Fruit fly (Drosophila melanogaster) whole organism, embryonic: ENCODE results near the gene CG7367.

Experiments used
- Blimp-1 ChIP-seq: fragments of 200-800 bp; sonication (Bioruptor generic); optimal IDR thresholded peaks from 3 replicates; lab custom pipeline; 2018; ENCODE audit warnings: missing biosample characterization, missing genetic modification characterization, mild to moderate bottlenecking, moderate library complexity, missing genetic modification reagents
- CG10274 ChIP-seq: fragments of 200-800 bp; sonication (Bioruptor generic); optimal IDR thresholded peaks from 3 replicates; lab custom pipeline; 2017; ENCODE audit warnings: missing biosample characterization, mild to moderate bottlenecking, missing genetic modification characterization
- CG10431 ChIP-seq: fragments of 200-800 bp; sonication (Bioruptor generic); optimal IDR thresholded peaks from 3 replicates; lab custom pipeline; 2018; ENCODE audit warnings: missing biosample characterization, mild to moderate bottlenecking, missing genetic modification characterization
- CG11504 ChIP-seq: fragments of 200-800 bp; sonication (Bioruptor generic); optimal IDR thresholded peaks from 3 replicates; lab custom pipeline; 2019; ENCODE audit warnings: missing biosample characterization, mild to moderate bottlenecking, missing genetic modification characterization, moderate library complexity
- CG12299 ChIP-seq: fragments of 200-800 bp; sonication (Bioruptor generic); optimal IDR thresholded peaks from 2 replicates; lab custom pipeline; 2018; ENCODE audit warnings: missing biosample characterization, mild to moderate bottlenecking, missing genetic modification characterization
- CG13287 ChIP-seq: fragments of 200-800 bp; sonication (Bioruptor generic); IDR thresholded peaks from 2 replicates; pipeline ENCODE4 v1.3.6; 2022; ENCODE audit warnings: missing biosample characterization, missing genetic modification characterization; ENCODE audit not compliant: partially characterized antibody
- CG14050 ChIP-seq: fragments of 200-800 bp; sonication (Bioruptor generic); IDR thresholded peaks from 3 replicates; pipeline ENCODE4 v1.3.6; 2022; ENCODE audit warnings: missing biosample characterization, missing genetic modification characterization
- CG15601 ChIP-seq: fragments of 200-800 bp; sonication (Bioruptor generic); optimal IDR thresholded peaks from 3 replicates; lab custom pipeline; 2019; ENCODE audit warnings: missing biosample characterization, mild to moderate bottlenecking, missing genetic modification characterization, moderate library complexity
- CG18764 ChIP-seq: fragments of 200-800 bp; sonication (Bioruptor generic); optimal IDR thresholded peaks from 3 replicates; lab custom pipeline; 2016; ENCODE audit warnings: missing biosample characterization, missing genetic modification characterization
- CG34224 ChIP-seq: fragments of 200-800 bp; sonication (Bioruptor generic); IDR thresholded peaks from 3 replicates; pipeline ENCODE4 v1.3.6; 2022; ENCODE audit warnings: missing biosample characterization, missing genetic modification characterization; ENCODE audit not compliant: partially characterized antibody
- CG42726 ChIP-seq: fragments of 200-800 bp; sonication (Bioruptor generic); IDR thresholded peaks from 2 replicates; pipeline ENCODE4 v1.3.6; 2022; ENCODE audit warnings: missing biosample characterization, missing genetic modification characterization; ENCODE audit not compliant: partially characterized antibody
- CG9727 ChIP-seq: fragments of 200-800 bp; sonication (Bioruptor generic); optimal IDR thresholded peaks from 3 replicates; lab custom pipeline; 2017; ENCODE audit warnings: missing biosample characterization, mild to moderate bottlenecking, missing genetic modification characterization
- CG9797 ChIP-seq: fragments of 200-800 bp; sonication (Bioruptor generic); optimal IDR thresholded peaks from 3 replicates; lab custom pipeline; 2018; ENCODE audit warnings: missing biosample characterization, mild to moderate bottlenecking, missing genetic modification characterization
- CTCF ChIP-seq: fragments of 200-800 bp; sonication (Bioruptor generic); optimal IDR thresholded peaks from 2 replicates; lab custom pipeline; 2017; ENCODE audit warnings: missing biosample characterization, mild to moderate bottlenecking, missing genetic modification characterization, moderate library complexity
- Doc3 ChIP-seq: fragments of 200-800 bp; sonication (Bioruptor generic); IDR thresholded peaks from 3 replicates; pipeline ENCODE4 v1.3.6; 2022; ENCODE audit warnings: missing biosample characterization, missing genetic modification characterization; ENCODE audit not compliant: partially characterized antibody
- Dp ChIP-seq: fragments of 200-800 bp; sonication (Bioruptor generic); optimal IDR thresholded peaks from 2 replicates; lab custom pipeline; 2018; ENCODE audit warnings: missing biosample characterization, mild to moderate bottlenecking, missing genetic modification characterization, moderate library complexity
- E2f1 ChIP-seq: fragments of 200-800 bp; sonication (Bioruptor generic); IDR thresholded peaks from 2 replicates; pipeline ENCODE4 v1.3.6; 2022; ENCODE audit warnings: missing biosample characterization, missing genetic modification characterization
- E2f2 ChIP-seq: fragments of 200-800 bp; sonication (Bioruptor generic); IDR thresholded peaks from 2 replicates; pipeline ENCODE4 v1.3.6; 2022; ENCODE audit warnings: missing biosample characterization, missing genetic modification characterization
- Ets65A ChIP-seq: fragments of 200-800 bp; sonication (Bioruptor generic); peaks from one replicate; lab custom pipeline; 2016; ENCODE audit warnings: missing biosample characterization, missing genetic modification characterization
- HLH4C ChIP-seq: fragments of 200-800 bp; sonication (Bioruptor generic); IDR thresholded peaks from 3 replicates; pipeline ENCODE4 v1.3.6; 2022; ENCODE audit warnings: missing biosample characterization, missing genetic modification characterization; ENCODE audit not compliant: partially characterized antibody
- Lim3 ChIP-seq: fragments of 200-800 bp; sonication (Bioruptor generic); IDR thresholded peaks from 2 replicates; pipeline ENCODE4 v1.3.6; 2022; ENCODE audit warnings: missing biosample characterization, missing genetic modification characterization
- Med ChIP-seq: fragments of 200-800 bp; sonication (Bioruptor generic); peaks from one replicate; lab custom pipeline; 2016; ENCODE audit warnings: missing biosample characterization, missing genetic modification characterization, mild to moderate bottlenecking, inconsistent platforms, moderate library complexity
- PHDP ChIP-seq: fragments of 200-800 bp; sonication (Bioruptor generic); optimal IDR thresholded peaks from 3 replicates; lab custom pipeline; 2018; ENCODE audit warnings: missing biosample characterization, mild to moderate bottlenecking, missing genetic modification characterization, moderate library complexity
- Poxn ChIP-seq: fragments of 200-800 bp; sonication (Bioruptor generic); IDR thresholded peaks from 2 replicates; pipeline ENCODE4 v1.3.6; 2022; ENCODE audit warnings: missing biosample characterization, missing genetic modification characterization
- Scr ChIP-seq: fragments of 200-800 bp; sonication (Bioruptor generic); IDR thresholded peaks from 2 replicates; pipeline ENCODE4 v1.3.6; 2022; ENCODE audit warnings: missing biosample characterization, missing genetic modification characterization; ENCODE audit not compliant: partially characterized antibody
- YL-1 ChIP-seq: fragments of 200-800 bp; sonication (Bioruptor generic); optimal IDR thresholded peaks from 3 replicates; lab custom pipeline; 2017; ENCODE audit warnings: missing biosample characterization, mild to moderate bottlenecking, missing genetic modification characterization
- al ChIP-seq: fragments of 200-800 bp; sonication (Bioruptor generic); IDR thresholded peaks from 2 replicates; pipeline ENCODE4 v1.3.6; 2022; ENCODE audit warnings: missing biosample characterization, missing genetic modification characterization
- amos ChIP-seq: fragments of 200-800 bp; sonication (Bioruptor generic); IDR thresholded peaks from 2 replicates; pipeline ENCODE4 v1.3.6; 2022; ENCODE audit warnings: missing biosample characterization, missing genetic modification characterization; ENCODE audit not compliant: partially characterized antibody
- fd102C ChIP-seq: fragments of 200-800 bp; sonication (Bioruptor generic); optimal IDR thresholded peaks from 2 replicates; lab custom pipeline; 2018; ENCODE audit warnings: missing biosample characterization, mild to moderate bottlenecking, missing genetic modification characterization, moderate library complexity
- fd64A ChIP-seq: fragments of 200-800 bp; sonication (Bioruptor generic); optimal IDR thresholded peaks from 3 replicates; lab custom pipeline; 2018; ENCODE audit warnings: missing biosample characterization, mild to moderate bottlenecking, missing genetic modification characterization
- ind ChIP-seq: fragments of 200-800 bp; sonication (Bioruptor generic); optimal IDR thresholded peaks from 3 replicates; lab custom pipeline; 2016; ENCODE audit warnings: missing biosample characterization, missing genetic modification characterization
- mld ChIP-seq: fragments of 200-800 bp; sonication (Bioruptor generic); IDR thresholded peaks from 3 replicates; pipeline ENCODE4 v1.3.6; 2022; ENCODE audit warnings: missing biosample characterization, missing genetic modification characterization; ENCODE audit not compliant: partially characterized antibody
- nau ChIP-seq: fragments of 200-800 bp; sonication (Bioruptor generic); optimal IDR thresholded peaks from 3 replicates; lab custom pipeline; 2017; ENCODE audit warnings: missing biosample characterization, mild to moderate bottlenecking, missing genetic modification characterization, missing genetic modification reagents
- p53 ChIP-seq: fragments of 200-800 bp; sonication (Bioruptor generic); optimal IDR thresholded peaks from 2 replicates; lab custom pipeline; 2016; ENCODE audit warnings: missing biosample characterization, missing genetic modification characterization
- pzg ChIP-seq: fragments of 200-800 bp; sonication (Bioruptor generic); optimal IDR thresholded peaks from 3 replicates; lab custom pipeline; 2018; ENCODE audit warnings: missing biosample characterization, mild to moderate bottlenecking, missing genetic modification characterization, moderate library complexity
- rib ChIP-seq: fragments of 200-800 bp; sonication (Bioruptor generic); IDR thresholded peaks from 2 replicates; pipeline ENCODE4 v1.3.6; 2022; ENCODE audit warnings: missing biosample characterization, missing genetic modification characterization
- sens-2 ChIP-seq: fragments of 200-800 bp; sonication (Bioruptor generic); IDR thresholded peaks from 2 replicates; pipeline ENCODE4 v1.3.6; 2022; ENCODE audit warnings: missing biosample characterization, missing genetic modification characterization
- slou ChIP-seq: fragments of 200-800 bp; sonication (Bioruptor generic); optimal IDR thresholded peaks from 3 replicates; lab custom pipeline; 2016; ENCODE audit warnings: missing biosample characterization, missing genetic modification characterization
- sna ChIP-seq: fragments of 200-800 bp; sonication (Bioruptor generic); IDR thresholded peaks from 2 replicates; pipeline ENCODE4 v1.3.6; 2022; ENCODE audit warnings: missing biosample characterization, missing genetic modification characterization; ENCODE audit not compliant: partially characterized antibody
- sr ChIP-seq: fragments of 200-800 bp; sonication (Bioruptor generic); IDR thresholded peaks from 3 replicates; pipeline ENCODE4 v1.3.6; 2022; ENCODE audit warnings: missing biosample characterization, missing genetic modification characterization
- stwl ChIP-seq: fragments of 200-800 bp; sonication (Bioruptor generic); optimal IDR thresholded peaks from 3 replicates; lab custom pipeline; 2018; ENCODE audit warnings: missing biosample characterization, mild to moderate bottlenecking, missing genetic modification characterization, moderate library complexity
- tin ChIP-seq: fragments of 200-800 bp; sonication (Bioruptor generic); optimal IDR thresholded peaks from 3 replicates; lab custom pipeline; 2016; ENCODE audit warnings: missing biosample characterization, missing genetic modification characterization
- tna ChIP-seq: fragments of 200-800 bp; sonication (Bioruptor generic); IDR thresholded peaks from 2 replicates; pipeline ENCODE4 v1.3.6; 2022; ENCODE audit warnings: missing biosample characterization, missing genetic modification characterization; ENCODE audit not compliant: partially characterized antibody
- trem ChIP-seq: fragments of 200-800 bp; optimal IDR thresholded peaks from 3 replicates; lab custom pipeline; 2019; ENCODE audit warnings: missing biosample characterization, mild to moderate bottlenecking, missing genetic modification characterization, moderate library complexity
- vvl ChIP-seq: fragments of 200-800 bp; sonication (Bioruptor generic); IDR thresholded peaks from 2 replicates; pipeline ENCODE4 v1.3.6; 2022; ENCODE audit warnings: missing biosample characterization, missing genetic modification characterization
- zen ChIP-seq: fragments of 200-800 bp; sonication (Bioruptor generic); optimal IDR thresholded peaks from 3 replicates; lab custom pipeline; 2018; ENCODE audit warnings: missing biosample characterization, mild to moderate bottlenecking, missing genetic modification characterization, moderate library complexity

The CG7367 gene

dm6 chr2L:8071112-8071976 is 31.8 kb upstream of the CG7367 start, which contains the start of gene poe (continued):
- TF ChIP-seq zen (tag; lab: Kevin White, UChicago) (peak; percentile 77), sr (GFP tag; lab: Robert Waterston, UW) (no peak), rib (GFP tag; lab: Robert Waterston, UW) (no peak), CG14050 (GFP tag; lab: Robert Waterston, UW) (no peak), al (no peak), E2f1 (GFP tag; lab: Robert Waterston, UW) (peak; percentile 70), fd102C (GFP tag; lab: Kevin White, UChicago) (no peak), Ets65A (peak; percentile 45), CG18764 (GFP tag; lab: Kevin White, UChicago) (no peak), CG9727 (GFP tag; lab: Kevin White, UChicago) (peak; percentile 49), Poxn (GFP tag; lab: Robert Waterston, UW) (no peak), CG15601 (tag; lab: Kevin White, UChicago) (no peak), sna (GFP tag; lab: Robert Waterston, UW) (no peak), HLH4C (GFP tag; lab: Robert Waterston, UW) (peak; percentile 39; the same call in 2 of the 3 replicates), CTCF (GFP tag; lab: Kevin White, UChicago) (no peak), stwl (tag; lab: Kevin White, UChicago) (peak; percentile 65), CG10274 (GFP tag; lab: Kevin White, UChicago) (no peak), CG11504 (tag; lab: Kevin White, UChicago) (no peak)

dm6 chr2L:8043282-8043668 is 3.7 kb upstream of the CG7367 start, which contains the start of gene Megf8:
Gene Megf8 (plus strand): TSS chr2L:8043471.
- no peak for TF ChIP-seq PHDP
- peak; percentile 55 for TF ChIP-seq sna (GFP tag; lab: Robert Waterston, UW)
- peak; percentile 100 for TF ChIP-seq Blimp-1 (GFP tag; lab: Kevin White, UChicago)
- no peak for TF ChIP-seq Med (GFP tag; lab: Kevin White, UChicago)
- TF ChIP-seq pzg (GFP tag; lab: Kevin White, UChicago) = peak; percentile 28
- peak; percentile 60 for TF ChIP-seq CG13287 (GFP tag; lab: Robert Waterston, UW)
- peak; percentile 72 for TF ChIP-seq tna (GFP tag; lab: Robert Waterston, UW)
- TF ChIP-seq fd64A (GFP tag; lab: Kevin White, UChicago) = no peak
- TF ChIP-seq CG10431 (GFP tag; lab: Kevin White, UChicago) = no peak
- peak; percentile 9 for TF ChIP-seq trem (tag; lab: Kevin White, UChicago)
- TF ChIP-seq mld (GFP tag; lab: Robert Waterston, UW) = peak; percentile 47; the same call in 1 of the 3 replicates
- TF ChIP-seq ind (GFP tag; lab: Kevin White, UChicago) = no peak
- TF ChIP-seq E2f2 = no peak
- no peak for TF ChIP-seq Lim3 (GFP tag; lab: Robert Waterston, UW)
- no peak for TF ChIP-seq nau
- no peak for TF ChIP-seq CG12299 (tag; lab: Kevin White, UChicago)
- no peak for TF ChIP-seq slou
- peak; percentile 71; the same call in 1 of the 2 replicates for TF ChIP-seq vvl
- TF ChIP-seq CG42726 (GFP tag; lab: Robert Waterston, UW) = peak; percentile 21; the same call in 1 of the 2 replicates
- no peak for TF ChIP-seq sens-2 (GFP tag; lab: Robert Waterston, UW)
- no peak for TF ChIP-seq tin (GFP tag; lab: Kevin White, UChicago)
- TF ChIP-seq p53 (GFP tag; lab: Kevin White, UChicago) = no peak
- peak; percentile 61; the same call in 1 of the 2 replicates for TF ChIP-seq amos (GFP tag; lab: Robert Waterston, UW)
- peak; percentile 26 for TF ChIP-seq Dp (GFP tag; lab: Kevin White, UChicago)
- peak; percentile 12; the same call in 1 of the 2 replicates for TF ChIP-seq Scr (GFP tag; lab: Robert Waterston, UW)
- TF ChIP-seq YL-1 (GFP tag; lab: Kevin White, UChicago) = peak; percentile 73
- peak; percentile 43 for TF ChIP-seq CG9797 (GFP tag; lab: Kevin White, UChicago)
- TF ChIP-seq stwl (tag; lab: Kevin White, UChicago) = peak; percentile 51
- peak; percentile 84 for TF ChIP-seq CG34224 (GFP tag; lab: Robert Waterston, UW)
- TF ChIP-seq Doc3 (GFP tag; lab: Robert Waterston, UW) = peak; percentile 31; the same call in 1 of the 3 replicates
